Fruit fly (Drosophila melanogaster): ENCODE measurements around the gene Gba1a.

Gba1a gene

DNA sequence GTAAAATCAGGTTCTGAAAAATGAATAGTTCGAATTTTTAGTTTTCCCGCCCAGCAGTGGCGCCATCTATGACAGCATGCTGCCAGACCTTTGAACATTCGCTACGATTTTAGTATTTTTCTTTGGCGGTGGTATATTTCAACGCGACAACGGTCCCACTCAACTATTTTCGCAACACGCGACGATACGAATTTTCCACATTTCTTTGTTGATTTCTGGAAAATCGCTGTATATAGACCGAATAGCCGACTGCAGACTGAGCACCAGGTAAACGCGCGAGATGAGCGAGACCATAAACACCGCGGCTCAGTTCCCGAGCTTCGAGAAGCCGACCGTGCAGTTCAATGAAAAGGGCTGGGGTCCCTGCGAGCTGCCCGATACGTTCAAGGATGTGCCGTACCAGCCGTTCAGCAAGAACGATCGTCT is 20.5 kb upstream of the Gba1a start, which contains the start of gene eIF3d1 (continued):
- TF ChIP-seq NFAT (GFP tag; IDR thresholded peaks at IDR 0.05) (peak; percentile 48; the same call in 1 of the 2 replicates), bowl (GFP tag; IDR thresholded peaks at IDR 0.05) (no peak), CG11560 (tag; IDR thresholded peaks at IDR 0.05) (peak; percentile 46; the same call in 1 of the 3 replicates), Hr51 (GFP tag; optimal IDR thresholded peaks at IDR 0.05) (no peak), CG2120 (GFP tag; optimal IDR thresholded peaks at IDR 0.05) (peak; percentile 34), Sin3A (optimal IDR thresholded peaks at IDR 0.05) (peak; percentile 73), tin (GFP tag; optimal IDR thresholded peaks at IDR 0.05) (peak; percentile 20), CG33557 (GFP tag; optimal IDR thresholded peaks at IDR 0.05) (no peak), CG6791 (GFP tag; IDR thresholded peaks at IDR 0.05; ENCODE audit: partially characterized antibody) (peak; percentile 57; the same call in 2 of the 3 replicates), CG12155 (GFP tag; optimal IDR thresholded peaks at IDR 0.05) (peak; percentile 44), kni (GFP tag; optimal IDR thresholded peaks at IDR 0.05) (peak; percentile 90), BEAF-32 (GFP tag; optimal IDR thresholded peaks at IDR 0.05) (peak; percentile 60), pzg (GFP tag; optimal IDR thresholded peaks at IDR 0.05) (peak; percentile 95), HLH4C (GFP tag; IDR thresholded peaks at IDR 0.05; ENCODE audit: partially characterized antibody) (no peak), ci (GFP tag; IDR thresholded peaks at IDR 0.05) (no peak), zfh1 (GFP tag; IDR thresholded peaks at IDR 0.05) (0 out of 3 replicates have a peak, but pooled peaks have one; percentile 52), stwl (tag; optimal IDR thresholded peaks at IDR 0.05) (peak; percentile 76), CG33213 (GFP tag; optimal IDR thresholded peaks at IDR 0.05) (peak; percentile 22), ind (GFP tag; optimal IDR thresholded peaks at IDR 0.05) (peak; percentile 4), CG10654 (GFP tag; optimal IDR thresholded peaks at IDR 0.05) (peak; percentile 3), bcd (GFP tag; optimal IDR thresholded peaks at IDR 0.05) (peak; percentile 19), chinmo (GFP tag; IDR thresholded peaks at IDR 0.05; ENCODE audit: partially characterized antibody) (no peak), pnt (GFP tag; optimal IDR thresholded peaks at IDR 0.05) (peak; percentile 6), CHES-1-like (GFP tag; optimal IDR thresholded peaks at IDR 0.05) (peak; percentile 64), Mad (GFP tag; optimal IDR thresholded peaks at IDR 0.05) (peak; percentile 54), CG10321 (GFP tag; IDR thresholded peaks at IDR 0.05) (no peak), Rfx (GFP tag; IDR thresholded peaks at IDR 0.05) (peak; percentile 50; the same call in 1 of the 2 replicates), CG17829 (tag; optimal IDR thresholded peaks at IDR 0.05) (peak; percentile 26), mld (GFP tag; IDR thresholded peaks at IDR 0.05; ENCODE audit: partially characterized antibody) (no peak), fru (optimal IDR thresholded peaks at IDR 0.05) (no peak), sens (GFP tag) (peak; percentile 77), MBD-R2 (GFP tag; IDR thresholded peaks at IDR 0.05) (peak; percentile 66), Myb (GFP tag; optimal IDR thresholded peaks at IDR 0.05) (peak; percentile 50), Sry-δ (GFP tag; optimal IDR thresholded peaks at IDR 0.05) (peak; percentile 48), pho (GFP tag; optimal IDR thresholded peaks at IDR 0.05) (no peak), Ptx1 (GFP tag; IDR thresholded peaks at IDR 0.05) (0 out of 2 replicates have a peak, but pooled peaks have one; percentile 17), trem (tag; optimal IDR thresholded peaks at IDR 0.05) (peak; percentile 74), CG12942 (GFP tag; optimal IDR thresholded peaks at IDR 0.05) (peak; percentile 3), Xbp1 (GFP tag; optimal IDR thresholded peaks at IDR 0.05) (peak; percentile 55), grn (GFP tag; optimal IDR thresholded peaks at IDR 0.05) (no peak), CG14441 (GFP tag; IDR thresholded peaks at IDR 0.05) (peak; percentile 17; the same call in 1 of the 2 replicates), br (optimal IDR thresholded peaks at IDR 0.05) (no peak), Dref (GFP tag; IDR thresholded peaks at IDR 0.05) (peak; percentile 42; the same call in 1 of the 2 replicates), sd (tag; optimal IDR thresholded peaks at IDR 0.05) (peak; percentile 90), ems (GFP tag; optimal IDR thresholded peaks at IDR 0.05) (peak; percentile 8), Med (GFP tag) (peak; percentile 92), CG9932 (GFP tag; IDR thresholded peaks at IDR 0.05) (peak; percentile 22; the same call in 1 of the 2 replicates), gro (GFP tag; optimal IDR thresholded peaks at IDR 0.05) (peak; percentile 44), CG2116 (GFP tag; optimal IDR thresholded peaks at IDR 0.05) (peak; percentile 51), CG3847 (GFP tag; IDR thresholded peaks at IDR 0.05) (peak; percentile 88), gfzf (GFP tag; optimal IDR thresholded peaks at IDR 0.05) (peak; percentile 89), CG13287 (GFP tag; IDR thresholded peaks at IDR 0.05; ENCODE audit: partially characterized antibody) (peak; percentile 37; the same call in 1 of the 2 replicates)
